Worm (Caenorhabditis elegans) whole organism, L2 larva: ENCODE measurements around the gene F20A1.6.

Source experiments
- alr-1 ChIP-seq: fragments of 150-350 bp; optimal IDR thresholded peaks from 2 replicates; lab custom pipeline; 2014; ENCODE audit warnings: missing biosample characterization, missing genetic modification characterization
- aly-2 ChIP-seq: fragments of 150-350 bp; optimal IDR thresholded peaks from 2 replicates; lab custom pipeline; 2014; ENCODE audit warnings: missing biosample characterization, missing genetic modification characterization
- ama-1 ChIP-seq: fragments of 150-350 bp; optimal IDR thresholded peaks from 2 replicates; lab custom pipeline; 2018; ENCODE audit warnings: inconsistent platforms
- ceh-16 ChIP-seq: fragments of 150-350 bp; optimal IDR thresholded peaks from 2 replicates; lab custom pipeline; 2014; ENCODE audit warnings: missing biosample characterization, missing genetic modification characterization
- dmd-4 ChIP-seq: sonication (generic microtip); optimal IDR thresholded peaks from 2 replicates; lab custom pipeline; 2017; ENCODE audit warnings: missing biosample characterization, missing genetic modification characterization

ce11 chrV:7005964-7006363, 21.0 kb downstream of the F20A1.6 start, which contains the start of gene spig-10:
- TF ChIP-seq aly-2 = no peak
- no peak for TF ChIP-seq ceh-16 (tag; lab: Kevin White, UChicago)
- TF ChIP-seq dmd-4 = no peak
- TF ChIP-seq alr-1 (tag; lab: Kevin White, UChicago) = no peak
- TF ChIP-seq ama-1 = no peak
